Worm (Caenorhabditis elegans): ENCODE data around the gene M02B1.4.

ce11 chrIV:12840348-12840747, 15.2 kb upstream of the M02B1.4 start:
- TF ChIP-seq tbx-9 (tag; optimal IDR thresholded peaks at IDR 0.05; ENCODE audit: borderline replicate concordance) (no peak), F37B4.10 (GFP tag; IDR thresholded peaks at IDR 0.05) (no peak)
